Fruit fly (Drosophila melanogaster): ENCODE results near the gene Ibf2.
A peak's percentile ranks its signal among the peaks of the same experiment; 100 is the strongest.

The Ibf2 gene

dm6 chr3R:9227330-9227729 lies 31.0 kb downstream of the Ibf2 start (continued):
- TF ChIP-seq NfI (GFP tag; optimal IDR thresholded peaks at IDR 0.05): peak; percentile 64
- TF ChIP-seq CG3281 (GFP tag; optimal IDR thresholded peaks at IDR 0.05): peak; percentile 79
- peak; percentile 14 for TF ChIP-seq lbe (GFP tag; optimal IDR thresholded peaks at IDR 0.05)
- TF ChIP-seq CG13775 (GFP tag; optimal IDR thresholded peaks at IDR 0.05): peak; percentile 49
- no peak for TF ChIP-seq Tbp (GFP tag; optimal IDR thresholded peaks at IDR 0.05)
- TF ChIP-seq BtbVII (GFP tag; optimal IDR thresholded peaks at IDR 0.05): peak; percentile 63
- TF ChIP-seq CG12391 (tag; optimal IDR thresholded peaks at IDR 0.05): peak; percentile 75
- no peak for TF ChIP-seq knrl (GFP tag; IDR thresholded peaks at IDR 0.05; ENCODE audit: partially characterized antibody)
- TF ChIP-seq Xbp1 (GFP tag; optimal IDR thresholded peaks at IDR 0.05): peak; percentile 68
- peak; percentile 73 for TF ChIP-seq CG4730 (GFP tag; IDR thresholded peaks at IDR 0.05)
- 0 out of 2 replicates have a peak, but pooled peaks have one; percentile 44 for TF ChIP-seq Adf1 (GFP tag; IDR thresholded peaks at IDR 0.05)
- peak; percentile 75 for TF ChIP-seq CG2712 (tag; optimal IDR thresholded peaks at IDR 0.05)
- TF ChIP-seq Atf6 (GFP tag; IDR thresholded peaks at IDR 0.05): peak; percentile 83
- TF ChIP-seq CG13894 (tag; optimal IDR thresholded peaks at IDR 0.05): no peak
- TF ChIP-seq CG1603 (tag; optimal IDR thresholded peaks at IDR 0.05): peak; percentile 8
- peak; percentile 4 for TF ChIP-seq CG2875 (GFP tag; optimal IDR thresholded peaks at IDR 0.05)
- TF ChIP-seq CG18262 (tag; optimal IDR thresholded peaks at IDR 0.05): peak; percentile 68
- peak; percentile 79 for TF ChIP-seq H2.0 (GFP tag; IDR thresholded peaks at IDR 0.05)
- TF ChIP-seq Dip2 (GFP tag; IDR thresholded peaks at IDR 0.05): 0 out of 2 replicates have a peak, but pooled peaks have one; percentile 34
- TF ChIP-seq Dbx (GFP tag; IDR thresholded peaks at IDR 0.05): peak; percentile 81
- 0 out of 3 replicates have a peak, but pooled peaks have one; percentile 52 for TF ChIP-seq CG11560 (tag; IDR thresholded peaks at IDR 0.05)
- no peak for TF ChIP-seq CG9876 (GFP tag; optimal IDR thresholded peaks at IDR 0.05)
- TF ChIP-seq CG2678 (tag; optimal IDR thresholded peaks at IDR 0.05): peak; percentile 86
- peak; percentile 38; the same call in 2 of the 3 replicates for TF ChIP-seq ci (GFP tag; IDR thresholded peaks at IDR 0.05)
- 0 out of 2 replicates have a peak, but pooled peaks have one; percentile 16 for TF ChIP-seq dimm (GFP tag; IDR thresholded peaks at IDR 0.05)
- peak; percentile 71 for TF ChIP-seq CG3847 (GFP tag; IDR thresholded peaks at IDR 0.05)
- peak; percentile 91 for TF ChIP-seq dysf (GFP tag; IDR thresholded peaks at IDR 0.05)
- peak; percentile 62; the same call in 2 of the 3 replicates for TF ChIP-seq CG6175 (GFP tag; IDR thresholded peaks at IDR 0.05)
- peak; percentile 76 for TF ChIP-seq tgo (GFP tag; IDR thresholded peaks at IDR 0.05)
- no peak for TF ChIP-seq Sin3A (optimal IDR thresholded peaks at IDR 0.05)
- peak; percentile 82 for TF ChIP-seq CG10209 (GFP tag; optimal IDR thresholded peaks at IDR 0.05)
- TF ChIP-seq wor (GFP tag; IDR thresholded peaks at IDR 0.05): peak; percentile 26; the same call in 1 of the 2 replicates
- TF ChIP-seq cg (GFP tag; optimal IDR thresholded peaks at IDR 0.05): no peak
- no peak for TF ChIP-seq kah (GFP tag; optimal IDR thresholded peaks at IDR 0.05)
- peak; percentile 22 for TF ChIP-seq CG31388 (GFP tag; optimal IDR thresholded peaks at IDR 0.05)
- TF ChIP-seq CG31224 (GFP tag; IDR thresholded peaks at IDR 0.05): peak; percentile 77
- no peak for TF ChIP-seq Asciz (GFP tag; optimal IDR thresholded peaks at IDR 0.05)
- peak; percentile 68 for TF ChIP-seq CG11247 (GFP tag; IDR thresholded peaks at IDR 0.05)
- peak; percentile 7 for TF ChIP-seq gcm (GFP tag; optimal IDR thresholded peaks at IDR 0.05)
- TF ChIP-seq CG5953 (GFP tag; IDR thresholded peaks at IDR 0.05): peak; percentile 39; the same call in 1 of the 2 replicates
- peak; percentile 78 for TF ChIP-seq CG30403 (GFP tag; optimal IDR thresholded peaks at IDR 0.05)
- TF ChIP-seq tx (GFP tag; optimal IDR thresholded peaks at IDR 0.05): no peak
- TF ChIP-seq CG4404 (GFP tag; IDR thresholded peaks at IDR 0.05): peak; percentile 53; the same call in 1 of the 2 replicates
- TF ChIP-seq prd (optimal IDR thresholded peaks at IDR 0.05): no peak
- peak; percentile 76 for TF ChIP-seq prd (GFP tag; IDR thresholded peaks at IDR 0.05)
- TF ChIP-seq CG7987 (GFP tag; optimal IDR thresholded peaks at IDR 0.05): no peak
- peak; percentile 46 for TF ChIP-seq CG6765 (GFP tag; optimal IDR thresholded peaks at IDR 0.05)
- peak; percentile 81 for TF ChIP-seq grau (tag; optimal IDR thresholded peaks at IDR 0.05)
- no peak for TF ChIP-seq CG1832 (GFP tag; optimal IDR thresholded peaks at IDR 0.05)
- peak; percentile 37 for TF ChIP-seq CG5245 (GFP tag; optimal IDR thresholded peaks at IDR 0.05)
- no peak for TF ChIP-seq CG4707 (GFP tag; optimal IDR thresholded peaks at IDR 0.05)
- TF ChIP-seq chn (GFP tag; optimal IDR thresholded peaks at IDR 0.05): no peak

All from whole organism, embryonic.